Worm (Caenorhabditis elegans) whole organism, L3 larva: Measurements from ENCODE around the gene F48F5.8.

ENCODE experiments used
- R02D3.7 ChIP-seq: fragments of 150-350 bp; optimal IDR thresholded peaks from 2 replicates; lab custom pipeline; 2014; ENCODE audit warnings: missing biosample characterization, missing genetic modification characterization
- ZK546.5 ChIP-seq: sonication (generic microtip); optimal IDR thresholded peaks from 2 replicates; lab custom pipeline; 2017; ENCODE audit warnings: missing biosample characterization, missing genetic modification characterization
- aly-2 ChIP-seq: fragments of 150-350 bp; optimal IDR thresholded peaks from 2 replicates; lab custom pipeline; 2014; ENCODE audit warnings: missing biosample characterization, missing genetic modification characterization
- ama-1 ChIP-seq: fragments of 150-350 bp; optimal IDR thresholded peaks from 2 replicates; lab custom pipeline; 2018
- ceh-16 ChIP-seq: sonication (generic microtip); optimal IDR thresholded peaks from 2 replicates; lab custom pipeline; 2017; ENCODE audit warnings: missing biosample characterization, missing genetic modification characterization
- ceh-28 ChIP-seq: fragments of 150-350 bp; optimal IDR thresholded peaks from 2 replicates; lab custom pipeline; 2014; ENCODE audit warnings: missing biosample characterization, missing genetic modification reagents, missing genetic modification characterization
- ceh-9 ChIP-seq: sonication (generic microtip); optimal IDR thresholded peaks from 2 replicates; lab custom pipeline; 2018; ENCODE audit warnings: missing biosample characterization, missing genetic modification characterization
- daf-12 ChIP-seq: fragments of 150-350 bp; optimal IDR thresholded peaks from 2 replicates; lab custom pipeline; 2014; ENCODE audit warnings: missing biosample characterization, missing genetic modification reagents, missing genetic modification characterization
- egl-27 ChIP-seq: sonication (generic microtip); optimal IDR thresholded peaks from 4 replicates; lab custom pipeline; 2017; ENCODE audit warnings: missing biosample characterization, missing genetic modification reagents, missing genetic modification characterization
- egl-5 ChIP-seq: fragments of 150-350 bp; optimal IDR thresholded peaks from 2 replicates; lab custom pipeline; 2017; ENCODE audit warnings: missing biosample characterization, missing genetic modification reagents, missing genetic modification characterization, inconsistent platforms
- elt-1 ChIP-seq: fragments of 150-350 bp; optimal IDR thresholded peaks from 2 replicates; lab custom pipeline; 2014; ENCODE audit warnings: missing biosample characterization, missing genetic modification characterization
- elt-2 ChIP-seq: sonication (generic microtip); optimal IDR thresholded peaks from 2 replicates; lab custom pipeline; 2016; ENCODE audit warnings: missing genetic modification reagents, mild to moderate bottlenecking, missing genetic modification characterization, missing compliant biosample characterization
- elt-3 ChIP-seq, 3 experiments: fragments of 150-350 bp in 1 of 3; sonication (generic microtip) in 2 of 3; optimal IDR thresholded peaks; 2 replicates in 2 of 3; 4 replicates in 1 of 3; lab custom pipeline; 2014 to 2017; ENCODE audit warnings: missing biosample characterization in 3 of 3, missing genetic modification characterization in 3 of 3
- fkh-10 ChIP-seq: sonication (generic microtip); optimal IDR thresholded peaks from 2 replicates; lab custom pipeline; 2017; ENCODE audit warnings: missing biosample characterization, missing genetic modification reagents, missing genetic modification characterization
- fkh-2 ChIP-seq: fragments of 150-350 bp; optimal IDR thresholded peaks from 2 replicates; lab custom pipeline; 2014; ENCODE audit warnings: missing biosample characterization, missing genetic modification reagents, missing genetic modification characterization
- fos-1 ChIP-seq: fragments of 150-350 bp; optimal IDR thresholded peaks from 2 replicates; lab custom pipeline; 2014; ENCODE audit warnings: missing biosample characterization, missing genetic modification characterization
- hmg-11 ChIP-seq: sonication (generic microtip); optimal IDR thresholded peaks from 2 replicates; lab custom pipeline; 2016; ENCODE audit warnings: missing genetic modification characterization, missing compliant biosample characterization
- lin-15B ChIP-seq: fragments of 150-350 bp; optimal IDR thresholded peaks from 2 replicates; lab custom pipeline; 2014; ENCODE audit warnings: missing biosample characterization, missing genetic modification characterization
- lsy-12 ChIP-seq: sonication (generic microtip); optimal IDR thresholded peaks from 2 replicates; lab custom pipeline; 2016; ENCODE audit warnings: mild to moderate bottlenecking, missing genetic modification characterization, missing compliant biosample characterization
- mdl-1 ChIP-seq: fragments of 150-350 bp; optimal IDR thresholded peaks from 2 replicates; lab custom pipeline; 2014; ENCODE audit warnings: missing biosample characterization, missing genetic modification characterization
- mml-1 ChIP-seq: fragments of 150-350 bp; sonication (generic microtip); optimal IDR thresholded peaks from 3 replicates; lab custom pipeline; 2014; ENCODE audit warnings: missing biosample characterization, missing genetic modification characterization
- nfya-1 ChIP-seq: sonication (generic microtip); optimal IDR thresholded peaks from 2 replicates; lab custom pipeline; 2017; ENCODE audit warnings: missing genetic modification characterization, mild to moderate bottlenecking, missing compliant biosample characterization, antibody characterized with exemption, moderate library complexity; ENCODE audit not compliant: insufficient read depth
- nhr-11 ChIP-seq: fragments of 150-350 bp; optimal IDR thresholded peaks from 2 replicates; lab custom pipeline; 2014; ENCODE audit warnings: missing biosample characterization, missing genetic modification characterization
- nhr-12 ChIP-seq: fragments of 150-350 bp; optimal IDR thresholded peaks from 2 replicates; lab custom pipeline; 2014; ENCODE audit warnings: missing biosample characterization, missing genetic modification characterization
- nhr-23 ChIP-seq: fragments of 150-350 bp; optimal IDR thresholded peaks from 2 replicates; lab custom pipeline; 2014; ENCODE audit warnings: missing biosample characterization, missing genetic modification reagents, missing genetic modification characterization
- nhr-237 ChIP-seq: fragments of 150-350 bp; optimal IDR thresholded peaks from 2 replicates; lab custom pipeline; 2014; ENCODE audit warnings: missing biosample characterization, missing genetic modification characterization
- nhr-25 ChIP-seq: sonication (generic microtip); optimal IDR thresholded peaks from 2 replicates; lab custom pipeline; 2017; ENCODE audit warnings: missing biosample characterization, missing genetic modification characterization
- nhr-28 ChIP-seq: fragments of 150-350 bp; optimal IDR thresholded peaks from 2 replicates; lab custom pipeline; 2014; ENCODE audit warnings: missing biosample characterization, missing genetic modification characterization
- nhr-43 ChIP-seq: sonication (generic microtip); optimal IDR thresholded peaks from 2 replicates; lab custom pipeline; 2016; ENCODE audit warnings: mild to moderate bottlenecking, missing genetic modification characterization, missing compliant biosample characterization; ENCODE audit not compliant: poor library complexity, severe bottlenecking
- nhr-67 ChIP-seq: fragments of 150-350 bp; optimal IDR thresholded peaks from 2 replicates; lab custom pipeline; 2014; ENCODE audit warnings: missing biosample characterization, missing genetic modification characterization
- nhr-76 ChIP-seq: fragments of 150-350 bp; sonication (generic microtip); optimal IDR thresholded peaks from 5 replicates; lab custom pipeline; 2014; ENCODE audit warnings: missing biosample characterization, missing genetic modification characterization
- nhr-77 ChIP-seq: fragments of 150-350 bp; optimal IDR thresholded peaks from 2 replicates; lab custom pipeline; 2014; ENCODE audit warnings: missing biosample characterization, missing genetic modification characterization
- pha-4 ChIP-seq: fragments of 150-350 bp; optimal IDR thresholded peaks from 2 replicates; lab custom pipeline; 2014; ENCODE audit warnings: missing biosample characterization, missing genetic modification reagents, missing genetic modification characterization
- pqm-1 ChIP-seq: fragments of 150-350 bp; optimal IDR thresholded peaks from 2 replicates; lab custom pipeline; 2017; ENCODE audit warnings: missing biosample characterization, missing genetic modification characterization, inconsistent platforms
- snpc-4 ChIP-seq: fragments of 150-350 bp; optimal IDR thresholded peaks from 2 replicates; lab custom pipeline; 2014; ENCODE audit warnings: missing biosample characterization, missing genetic modification characterization
- tbx-2 ChIP-seq: sonication (generic microtip); optimal IDR thresholded peaks from 2 replicates; lab custom pipeline; 2016; ENCODE audit warnings: mild to moderate bottlenecking, missing genetic modification characterization, missing compliant biosample characterization
- unc-39 ChIP-seq: sonication (generic microtip); optimal IDR thresholded peaks from 4 replicates; lab custom pipeline; 2017; ENCODE audit warnings: missing biosample characterization, missing genetic modification characterization
- unc-62 ChIP-seq: fragments of 150-350 bp; sonication (generic microtip); optimal IDR thresholded peaks from 4 replicates; lab custom pipeline; 2014; ENCODE audit warnings: missing biosample characterization, missing genetic modification reagents, missing genetic modification characterization
- zag-1 ChIP-seq: fragments of 150-350 bp; optimal IDR thresholded peaks from 2 replicates; lab custom pipeline; 2014; ENCODE audit warnings: missing biosample characterization, missing genetic modification characterization
- ztf-11 ChIP-seq: fragments of 150-350 bp; optimal IDR thresholded peaks from 2 replicates; lab custom pipeline; 2014; ENCODE audit warnings: missing biosample characterization, missing genetic modification characterization
- ztf-4 ChIP-seq: fragments of 150-350 bp; optimal IDR thresholded peaks from 2 replicates; lab custom pipeline; 2014; ENCODE audit warnings: missing biosample characterization, missing genetic modification characterization

The F48F5.8 gene

DNA sequence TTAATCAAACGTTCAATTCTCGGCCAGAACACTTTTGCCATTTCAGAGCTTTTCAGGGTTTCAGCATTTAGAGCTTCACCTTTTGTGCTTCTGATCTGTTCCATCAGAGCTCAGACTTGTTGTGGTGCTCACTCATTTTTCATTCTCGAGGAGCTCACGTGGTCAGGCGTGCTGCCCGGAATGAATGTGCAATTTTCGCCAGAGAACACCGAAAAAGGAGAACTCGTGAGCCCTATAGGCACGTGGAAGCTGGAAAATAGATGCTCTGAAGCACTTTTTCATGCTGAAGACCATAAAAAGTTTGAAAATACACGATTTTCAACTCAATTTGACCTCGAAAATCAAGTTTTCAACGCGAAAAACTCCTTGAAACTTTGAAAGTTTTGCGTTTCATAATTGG, 5.5 kb upstream of the F48F5.8 start:
- TF ChIP-seq ama-1 (lab: Kevin White, UChicago): peak; percentile 47
- no peak for TF ChIP-seq nfya-1 (tag; lab: Kevin White, UChicago)
- TF ChIP-seq zag-1 (tag; lab: Kevin White, UChicago): no peak
- no peak for TF ChIP-seq lin-15B (tag; lab: Kevin White, UChicago)
- no peak for TF ChIP-seq snpc-4 (tag; lab: Kevin White, UChicago)
- TF ChIP-seq nhr-25 (tag; lab: Kevin White, UChicago): peak; percentile 3

- TF ChIP-seq aly-2 (tag; lab: Kevin White, UChicago) (no peak), nfya-1 (tag; lab: Kevin White, UChicago) (no peak), fos-1 (tag; lab: Kevin White, UChicago) (no peak), nhr-76 (tag; lab: Kevin White, UChicago) (no peak), elt-1 (tag; lab: Kevin White, UChicago) (peak; percentile 1), mdl-1 (tag; lab: Kevin White, UChicago) (no peak), hmg-11 (tag; lab: Kevin White, UChicago) (no peak), nhr-12 (tag; lab: Kevin White, UChicago) (no peak), nhr-28 (tag; lab: Kevin White, UChicago) (no peak), ztf-11 (tag; lab: Kevin White, UChicago) (no peak), fkh-10 (GFP tag; lab: Kevin White, UChicago) (no peak), ceh-9 (tag; lab: Kevin White, UChicago) (no peak), pqm-1 (no peak), nhr-25 (tag; lab: Kevin White, UChicago) (peak; percentile 92), zag-1 (tag; lab: Kevin White, UChicago) (no peak), unc-39 (tag; lab: Kevin White, UChicago) (no peak), daf-12 (tag; lab: Kevin White, UChicago) (no peak), nhr-67 (tag; lab: Kevin White, UChicago) (no peak), elt-2 (no peak), lsy-12 (tag; lab: Kevin White, UChicago) (no peak), ama-1 (lab: Kevin White, UChicago) (no peak), R02D3.7 (tag; lab: Kevin White, UChicago) (no peak), nhr-23 (tag; lab: Kevin White, UChicago) (peak; percentile 60), ztf-4 (tag; lab: Kevin White, UChicago) (no peak), nhr-237 (no peak), unc-62 (GFP tag; lab: Kevin White, UChicago) (no peak)
- TF ChIP-seq, all 47 proteins: peak for 3
Observed at ce11 chrV:20422738-20423137, 2.4 kb upstream of the F48F5.8 start.

ce11 chrV:20423428-20423827, 1.7 kb upstream of the F48F5.8 start:
- TF ChIP-seq pqm-1: peak; percentile 38
- no peak for TF ChIP-seq egl-27 (tag; lab: Kevin White, UChicago)
- no peak for TF ChIP-seq elt-3 (tag; optimal IDR thresholded peaks at IDR 0.05; lab: Kevin White, UChicago)
- TF ChIP-seq nhr-23 (tag; lab: Kevin White, UChicago): no peak
- TF ChIP-seq nhr-76 (tag; lab: Kevin White, UChicago): peak; percentile 24
- no peak for TF ChIP-seq egl-5 (tag; lab: Kevin White, UChicago)
- peak; percentile 51 for TF ChIP-seq elt-2
- TF ChIP-seq pha-4 (tag; lab: Kevin White, UChicago): peak; percentile 40
- no peak for TF ChIP-seq nhr-25 (tag; lab: Kevin White, UChicago)

DNA sequence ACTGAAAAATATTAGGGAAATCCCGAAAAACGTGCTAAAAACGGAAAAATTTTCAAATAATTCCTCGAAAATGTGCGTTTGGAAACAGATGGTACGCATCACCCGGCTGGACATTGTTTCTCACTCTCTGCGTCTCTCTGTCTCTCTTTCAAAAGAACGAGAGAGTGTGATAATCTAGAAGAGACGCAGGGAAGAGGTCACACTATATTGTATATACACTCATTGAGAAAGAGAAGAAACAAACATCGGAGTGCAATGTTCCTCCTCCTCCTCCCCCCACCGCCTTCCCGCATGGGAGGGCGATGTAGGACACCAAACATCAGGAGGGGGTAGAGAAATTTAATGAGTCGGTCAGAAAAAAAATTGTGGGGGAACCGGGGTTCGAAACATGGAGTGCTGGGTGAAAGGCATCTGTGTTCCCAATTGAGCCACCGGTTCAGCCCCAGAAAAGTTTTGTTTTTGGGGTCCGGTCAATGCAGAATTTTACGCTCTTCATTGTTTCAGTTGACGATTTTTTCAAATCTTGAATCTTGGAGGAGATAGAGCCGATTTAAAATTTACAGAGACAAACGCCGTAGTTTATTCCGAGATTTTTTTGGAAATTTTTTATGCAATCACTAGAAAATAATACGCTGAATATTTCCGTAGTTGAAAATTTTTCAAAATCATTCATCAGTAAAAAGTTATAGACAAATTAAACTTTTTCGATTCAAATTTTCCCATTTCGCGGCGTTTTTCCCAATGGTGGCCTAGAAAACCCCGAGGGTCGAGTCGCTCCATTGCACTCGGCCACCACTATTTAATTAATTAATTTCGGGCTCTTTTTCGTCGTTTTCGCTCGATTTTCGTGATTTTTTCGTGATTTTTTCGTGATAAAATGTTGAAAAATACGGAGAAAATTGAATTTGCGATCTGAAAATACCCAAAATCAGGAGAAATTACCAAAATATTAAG, 636 bp upstream of the F48F5.8 start:
- TF ChIP-seq fkh-2 (tag; lab: Kevin White, UChicago): no peak
- TF ChIP-seq ztf-11 (tag; lab: Kevin White, UChicago): no peak
- no peak for TF ChIP-seq nhr-77 (tag; lab: Kevin White, UChicago)
- TF ChIP-seq daf-12 (tag; lab: Kevin White, UChicago): no peak
- TF ChIP-seq nhr-67 (tag; lab: Kevin White, UChicago): no peak
- no peak for TF ChIP-seq ZK546.5 (tag; lab: Kevin White, UChicago)
- no peak for TF ChIP-seq ztf-4 (tag; lab: Kevin White, UChicago)
- peak; percentile 44 for TF ChIP-seq lin-15B (tag; lab: Kevin White, UChicago)
- TF ChIP-seq egl-27 (tag; lab: Kevin White, UChicago): peak; percentile 46
- peak; percentile 37 for TF ChIP-seq ceh-28
- TF ChIP-seq nhr-43: no peak
- TF ChIP-seq mdl-1 (tag; lab: Kevin White, UChicago): peak; percentile 13
- no peak for TF ChIP-seq nhr-12 (tag; lab: Kevin White, UChicago)
- no peak for TF ChIP-seq nhr-28 (tag; lab: Kevin White, UChicago)
- no peak for TF ChIP-seq nhr-11 (tag; lab: Kevin White, UChicago)
- TF ChIP-seq fos-1 (tag; lab: Kevin White, UChicago): no peak
- TF ChIP-seq nhr-23 (tag; lab: Kevin White, UChicago): peak; percentile 56
- TF ChIP-seq pha-4 (tag; lab: Kevin White, UChicago): peak; percentile 89
- TF ChIP-seq hmg-11 (tag; lab: Kevin White, UChicago): peak; percentile 20
- TF ChIP-seq elt-2: peak; percentile 60
- TF ChIP-seq ceh-16 (tag; lab: Kevin White, UChicago): no peak
- peak; percentile 29 for TF ChIP-seq nhr-25 (tag; lab: Kevin White, UChicago)
- no peak for TF ChIP-seq mml-1 (tag; lab: Kevin White, UChicago)
- TF ChIP-seq tbx-2 (tag; lab: Kevin White, UChicago): no peak
- no peak for TF ChIP-seq snpc-4 (tag; lab: Kevin White, UChicago)
- no peak for TF ChIP-seq zag-1 (tag; lab: Kevin White, UChicago)
- TF ChIP-seq fkh-10 (GFP tag; lab: Kevin White, UChicago): peak; percentile 5
- no peak for TF ChIP-seq unc-62 (GFP tag; lab: Kevin White, UChicago)
- no peak for TF ChIP-seq unc-39 (tag; lab: Kevin White, UChicago)
